Fruit fly (Drosophila melanogaster) whole organism, embryonic: ENCODE results near the gene CG5715.

ENCODE experiments used
- ATbp ChIP-seq: fragments of 200-800 bp; sonication (Bioruptor generic); optimal IDR thresholded peaks from 2 replicates; lab custom pipeline; 2017; ENCODE audit warnings: missing biosample characterization, mild to moderate bottlenecking, missing genetic modification characterization, missing genetic modification reagents
- CG10274 ChIP-seq: fragments of 200-800 bp; sonication (Bioruptor generic); optimal IDR thresholded peaks from 3 replicates; lab custom pipeline; 2017; ENCODE audit warnings: missing biosample characterization, mild to moderate bottlenecking, missing genetic modification characterization
- CG10366 ChIP-seq: fragments of 200-800 bp; sonication (Bioruptor generic); IDR thresholded peaks from 2 replicates; pipeline ENCODE4 v1.3.6; 2022; ENCODE audit warnings: missing biosample characterization, missing genetic modification characterization
- CG11093 ChIP-seq: fragments of 200-800 bp; sonication (Bioruptor generic); IDR thresholded peaks from 3 replicates; pipeline ENCODE4 v1.3.6; 2022; ENCODE audit warnings: missing biosample characterization, missing genetic modification characterization
- CG11560 ChIP-seq: fragments of 200-800 bp; sonication (Bioruptor generic); IDR thresholded peaks from 3 replicates; pipeline ENCODE4 v1.3.6; 2022; ENCODE audit warnings: missing biosample characterization, missing genetic modification characterization
- CG12155 ChIP-seq: fragments of 200-800 bp; sonication (Bioruptor generic); optimal IDR thresholded peaks from 3 replicates; lab custom pipeline; 2016; ENCODE audit warnings: missing biosample characterization, missing genetic modification characterization
- CG12219 ChIP-seq: fragments of 200-800 bp; sonication (Bioruptor generic); optimal IDR thresholded peaks from 3 replicates; lab custom pipeline; 2018; ENCODE audit warnings: missing biosample characterization, mild to moderate bottlenecking, missing genetic modification characterization
- CG12769 ChIP-seq: fragments of 200-800 bp; sonication (Bioruptor generic); optimal IDR thresholded peaks from 2 replicates; lab custom pipeline; 2019; ENCODE audit warnings: missing biosample characterization, mild to moderate bottlenecking, missing genetic modification characterization, moderate library complexity
- CG13296 ChIP-seq: fragments of 200-800 bp; sonication (Bioruptor generic); optimal IDR thresholded peaks from 3 replicates; lab custom pipeline; 2018; ENCODE audit warnings: missing biosample characterization, mild to moderate bottlenecking, missing genetic modification characterization
- CG13894 ChIP-seq: fragments of 200-800 bp; sonication (Bioruptor generic); optimal IDR thresholded peaks from 3 replicates; lab custom pipeline; 2018; ENCODE audit warnings: missing biosample characterization, mild to moderate bottlenecking, missing genetic modification characterization, moderate library complexity
- CG15269 ChIP-seq: fragments of 200-800 bp; sonication (Bioruptor generic); optimal IDR thresholded peaks from 2 replicates; lab custom pipeline; 2018; ENCODE audit warnings: missing biosample characterization, mild to moderate bottlenecking, missing genetic modification characterization, moderate library complexity
- CG17186 ChIP-seq: fragments of 200-800 bp; sonication (Bioruptor generic); optimal IDR thresholded peaks from 3 replicates; lab custom pipeline; 2017; ENCODE audit warnings: missing biosample characterization, missing genetic modification reagents, missing genetic modification characterization
- CG2120 ChIP-seq: fragments of 200-800 bp; sonication (Bioruptor generic); optimal IDR thresholded peaks from 3 replicates; lab custom pipeline; 2016; ENCODE audit warnings: missing biosample characterization, missing genetic modification characterization
- CG30020 ChIP-seq: fragments of 200-800 bp; optimal IDR thresholded peaks from 2 replicates; lab custom pipeline; 2019; ENCODE audit warnings: missing biosample characterization, mild to moderate bottlenecking, missing genetic modification characterization, moderate library complexity
- CG34376 ChIP-seq: fragments of 200-800 bp; sonication (Bioruptor generic); optimal IDR thresholded peaks from 2 replicates; lab custom pipeline; 2018; ENCODE audit warnings: missing biosample characterization, mild to moderate bottlenecking, missing genetic modification characterization
- CG43689 ChIP-seq: fragments of 200-800 bp; sonication (Bioruptor generic); IDR thresholded peaks from 2 replicates; pipeline ENCODE4 v1.3.6; 2022; ENCODE audit warnings: missing biosample characterization, missing genetic modification characterization
- CG6765 ChIP-seq: fragments of 200-800 bp; sonication (Bioruptor generic); optimal IDR thresholded peaks from 3 replicates; lab custom pipeline; 2017; ENCODE audit warnings: missing biosample characterization, mild to moderate bottlenecking, missing genetic modification characterization
- Doc3 ChIP-seq: fragments of 200-800 bp; sonication (Bioruptor generic); IDR thresholded peaks from 3 replicates; pipeline ENCODE4 v1.3.6; 2022; ENCODE audit warnings: missing biosample characterization, missing genetic modification characterization; ENCODE audit not compliant: partially characterized antibody
- Dp ChIP-seq: fragments of 200-800 bp; sonication (Bioruptor generic); optimal IDR thresholded peaks from 2 replicates; lab custom pipeline; 2018; ENCODE audit warnings: missing biosample characterization, mild to moderate bottlenecking, missing genetic modification characterization, moderate library complexity
- ERR ChIP-seq: fragments of 200-800 bp; sonication (Bioruptor generic); optimal IDR thresholded peaks from 2 replicates; lab custom pipeline; 2016; ENCODE audit warnings: missing biosample characterization, missing genetic modification characterization
- Fer2 ChIP-seq: fragments of 200-800 bp; sonication (Bioruptor generic); optimal IDR thresholded peaks from 2 replicates; lab custom pipeline; 2018; ENCODE audit warnings: missing biosample characterization, mild to moderate bottlenecking, missing genetic modification characterization, moderate library complexity
- GATAe ChIP-seq: fragments of 200-800 bp; sonication (Bioruptor generic); conservative IDR thresholded peaks from 2 replicates; pipeline ENCODE4 v1.3.6; 2022; ENCODE audit warnings: missing biosample characterization, missing genetic modification characterization
- HLH4C ChIP-seq: fragments of 200-800 bp; sonication (Bioruptor generic); IDR thresholded peaks from 3 replicates; pipeline ENCODE4 v1.3.6; 2022; ENCODE audit warnings: missing biosample characterization, missing genetic modification characterization; ENCODE audit not compliant: partially characterized antibody
- HLH54F ChIP-seq: fragments of 200-800 bp; sonication (Bioruptor generic); optimal IDR thresholded peaks from 3 replicates; lab custom pipeline; 2016; ENCODE audit warnings: missing biosample characterization, missing genetic modification characterization
- Hr78 ChIP-seq, 2 experiments: fragments of 200-800 bp in 1 of 2; fragments of >200 bp in 1 of 2; sonication (Bioruptor generic) in 1 of 2; optimal IDR thresholded peaks; 2 replicates each; lab custom pipeline; 2017 to 2019; ENCODE audit warnings: missing biosample characterization in 2 of 2, missing genetic modification characterization in 2 of 2, mild to moderate bottlenecking in 1 of 2, moderate library complexity in 1 of 2
- Mrtf ChIP-seq: fragments of 200-800 bp; sonication (Bioruptor generic); IDR thresholded peaks from 3 replicates; pipeline ENCODE4 v1.3.6; 2022; ENCODE audit warnings: missing biosample characterization, missing genetic modification characterization
- NC2α ChIP-seq: fragments of 200-800 bp; sonication (Bioruptor generic); optimal IDR thresholded peaks from 2 replicates; lab custom pipeline; 2016; ENCODE audit warnings: missing biosample characterization, missing genetic modification characterization
- PHDP ChIP-seq: fragments of 200-800 bp; sonication (Bioruptor generic); optimal IDR thresholded peaks from 3 replicates; lab custom pipeline; 2018; ENCODE audit warnings: missing biosample characterization, mild to moderate bottlenecking, missing genetic modification characterization, moderate library complexity
- caup ChIP-seq: fragments of 200-800 bp; sonication (Bioruptor generic); optimal IDR thresholded peaks from 3 replicates; lab custom pipeline; 2017; ENCODE audit warnings: missing biosample characterization, mild to moderate bottlenecking, missing genetic modification characterization, moderate library complexity; ENCODE audit not compliant: severe bottlenecking
- ci ChIP-seq: fragments of 200-800 bp; sonication (Bioruptor generic); IDR thresholded peaks from 3 replicates; pipeline ENCODE4 v1.3.6; 2022; ENCODE audit warnings: missing biosample characterization, missing genetic modification characterization
- exex ChIP-seq: fragments of 200-800 bp; sonication (Bioruptor generic); optimal IDR thresholded peaks from 4 replicates; lab custom pipeline; 2018; ENCODE audit warnings: missing biosample characterization, mild to moderate bottlenecking, missing genetic modification characterization, moderate library complexity
- fd3F ChIP-seq: fragments of 200-800 bp; sonication (Bioruptor generic); optimal IDR thresholded peaks from 2 replicates; lab custom pipeline; 2018; ENCODE audit warnings: missing biosample characterization, mild to moderate bottlenecking, missing genetic modification characterization, moderate library complexity
- fru ChIP-seq: fragments of >200 bp; optimal IDR thresholded peaks from 2 replicates; lab custom pipeline; 2017
- gcm2 ChIP-seq: fragments of 200-800 bp; sonication (Bioruptor generic); optimal IDR thresholded peaks from 2 replicates; lab custom pipeline; 2016; ENCODE audit warnings: missing biosample characterization, missing genetic modification characterization
- grn ChIP-seq: fragments of 200-800 bp; sonication (Bioruptor generic); optimal IDR thresholded peaks from 3 replicates; lab custom pipeline; 2017; ENCODE audit warnings: missing biosample characterization, missing genetic modification characterization
- lab ChIP-seq: fragments of 200-800 bp; sonication (Bioruptor generic); optimal IDR thresholded peaks from 3 replicates; lab custom pipeline; 2017; ENCODE audit warnings: missing biosample characterization, missing genetic modification characterization, mild to moderate bottlenecking, moderate library complexity, missing genetic modification reagents
- lilli ChIP-seq: fragments of 200-800 bp; sonication (Bioruptor generic); optimal IDR thresholded peaks from 3 replicates; lab custom pipeline; 2016; ENCODE audit warnings: missing biosample characterization, missing genetic modification characterization
- luna ChIP-seq: fragments of 200-800 bp; sonication (Bioruptor generic); optimal IDR thresholded peaks from 2 replicates; lab custom pipeline; 2016; ENCODE audit warnings: missing biosample characterization, missing genetic modification characterization
- mirr ChIP-seq: fragments of 200-800 bp; sonication (Bioruptor generic); optimal IDR thresholded peaks from 3 replicates; lab custom pipeline; 2018; ENCODE audit warnings: missing biosample characterization, mild to moderate bottlenecking, missing genetic modification characterization
- nau ChIP-seq: fragments of 200-800 bp; sonication (Bioruptor generic); optimal IDR thresholded peaks from 3 replicates; lab custom pipeline; 2017; ENCODE audit warnings: missing biosample characterization, mild to moderate bottlenecking, missing genetic modification characterization, missing genetic modification reagents
- sd ChIP-seq: fragments of 200-800 bp; sonication (Bioruptor generic); optimal IDR thresholded peaks from 3 replicates; lab custom pipeline; 2018; ENCODE audit warnings: missing biosample characterization, mild to moderate bottlenecking, missing genetic modification characterization, moderate library complexity
- sug ChIP-seq: fragments of 200-800 bp; optimal IDR thresholded peaks from 2 replicates; lab custom pipeline; 2019; ENCODE audit warnings: missing biosample characterization, mild to moderate bottlenecking, missing genetic modification characterization, moderate library complexity
- tap ChIP-seq: fragments of 200-800 bp; optimal IDR thresholded peaks from 3 replicates; lab custom pipeline; 2019; ENCODE audit warnings: missing biosample characterization, mild to moderate bottlenecking, missing genetic modification characterization, moderate library complexity
- toy ChIP-seq: fragments of 200-800 bp; sonication (Bioruptor generic); IDR thresholded peaks from 2 replicates; pipeline ENCODE4 v1.3.6; 2022; ENCODE audit warnings: missing biosample characterization, missing genetic modification characterization
- tup ChIP-seq: fragments of 200-800 bp; sonication (Bioruptor generic); optimal IDR thresholded peaks from 2 replicates; lab custom pipeline; 2016; ENCODE audit warnings: missing biosample characterization, mild to moderate bottlenecking, missing genetic modification characterization, moderate library complexity
- twi ChIP-seq: fragments of 200-800 bp; optimal IDR thresholded peaks from 2 replicates; lab custom pipeline; 2019; ENCODE audit warnings: missing biosample characterization, mild to moderate bottlenecking, missing genetic modification characterization, moderate library complexity
- wek ChIP-seq: fragments of 200-800 bp; sonication (Bioruptor generic); optimal IDR thresholded peaks from 3 replicates; lab custom pipeline; 2018; ENCODE audit warnings: missing biosample characterization, mild to moderate bottlenecking, missing genetic modification characterization, moderate library complexity
- wor ChIP-seq: fragments of 200-800 bp; sonication (Bioruptor generic); IDR thresholded peaks from 2 replicates; pipeline ENCODE4 v1.3.6; 2022; ENCODE audit warnings: missing biosample characterization, missing genetic modification characterization

The CG5715 gene

dm6 chr3R:24268293-24268692 lies 25.9 kb downstream of the CG5715 start:
- TF ChIP-seq tap (tag; lab: Kevin White, UChicago) (no peak), CG15269 (tag; lab: Kevin White, UChicago) (peak; percentile 1), NC2α (GFP tag; lab: Kevin White, UChicago) (no peak), CG34376 (GFP tag; lab: Kevin White, UChicago) (no peak), GATAe (GFP tag; lab: Robert Waterston, UW) (peak; percentile 47; the same call in 1 of the 2 replicates), Hr78 (GFP tag; optimal IDR thresholded peaks at IDR 0.05; lab: Kevin White, UChicago) (peak in 1 of 2 experiments; percentile 1), CG30020 (tag; lab: Kevin White, UChicago) (no peak), lab (GFP tag; lab: Kevin White, UChicago) (peak; percentile 50), Doc3 (GFP tag; lab: Robert Waterston, UW) (no peak), gcm2 (GFP tag; lab: Kevin White, UChicago) (no peak), ATbp (peak; percentile 5), wor (GFP tag; lab: Robert Waterston, UW) (no peak), Fer2 (tag; lab: Kevin White, UChicago) (no peak), caup (GFP tag; lab: Kevin White, UChicago) (peak; percentile 5), CG12769 (tag; lab: Kevin White, UChicago) (peak; percentile 13), CG17186 (GFP tag; lab: Kevin White, UChicago) (no peak), nau (no peak), exex (peak; percentile 85), CG10274 (GFP tag; lab: Kevin White, UChicago) (no peak), Dp (GFP tag; lab: Kevin White, UChicago) (no peak), mirr (GFP tag; lab: Kevin White, UChicago) (peak; percentile 37), ERR (GFP tag; lab: Kevin White, UChicago) (no peak), lilli (GFP tag; lab: Kevin White, UChicago) (no peak), sd (peak; percentile 51), CG12219 (GFP tag; lab: Kevin White, UChicago) (no peak), CG12155 (GFP tag; lab: Kevin White, UChicago) (no peak), CG2120 (GFP tag; lab: Kevin White, UChicago) (no peak), PHDP (tag; lab: Kevin White, UChicago) (no peak), CG11560 (tag; lab: Robert Waterston, UW) (no peak), tup (GFP tag; lab: Kevin White, UChicago) (no peak), CG6765 (GFP tag; lab: Kevin White, UChicago) (no peak), fru (lab: Kevin White, UChicago) (no peak), twi (tag; lab: Kevin White, UChicago) (peak; percentile 99), CG13296 (GFP tag; lab: Kevin White, UChicago) (peak; percentile 17), CG11093 (GFP tag; lab: Robert Waterston, UW) (no peak), wek (GFP tag; lab: Kevin White, UChicago) (peak; percentile 40), HLH54F (GFP tag; lab: Kevin White, UChicago) (no peak), CG10366 (GFP tag; lab: Robert Waterston, UW) (no peak), CG43689 (GFP tag; lab: Robert Waterston, UW) (no peak), Mrtf (no peak), ci (GFP tag; lab: Robert Waterston, UW) (peak; percentile 61; the same call in 1 of the 3 replicates), toy (GFP tag; lab: Robert Waterston, UW) (no peak), fd3F (no peak), grn (GFP tag; lab: Kevin White, UChicago) (peak; percentile 31), HLH4C (GFP tag; lab: Robert Waterston, UW) (no peak), luna (GFP tag; lab: Kevin White, UChicago) (no peak), CG13894 (tag; lab: Kevin White, UChicago) (no peak), sug (tag; lab: Kevin White, UChicago) (peak; percentile 54)
